Fruit fly (Drosophila melanogaster): Measurements from ENCODE around the gene CG10477.

dm6 chr3L:6068178-6068577 lies 33.8 kb upstream of the CG10477 start:
- TF ChIP-seq psq (optimal IDR thresholded peaks at IDR 0.05) (no peak), pan (optimal IDR thresholded peaks at IDR 0.05) (no peak)

Measured in whole organism.